Worm (Caenorhabditis elegans) whole organism, young adult: Measurements from ENCODE around the gene ZK616.5.

ENCODE experiments used
- B0019.2 ChIP-seq: fragments of 200-800 bp; sonication (Bioruptor generic); conservative IDR thresholded peaks from 2 replicates; pipeline ENCODE4 v1.3.6; 2022; ENCODE audit warnings: missing genetic modification reagents, missing genetic modification characterization, missing compliant biosample characterization
- B0035.1 ChIP-seq: sonication (generic microtip); optimal IDR thresholded peaks from 2 replicates; lab custom pipeline; 2016; ENCODE audit warnings: missing genetic modification characterization, mild to moderate bottlenecking, missing compliant biosample characterization, missing genotype, missing genetic modification reagents
- C06A6.2 ChIP-seq: fragments of 200-800 bp; sonication (Bioruptor generic); conservative IDR thresholded peaks from 2 replicates; pipeline ENCODE4 v1.3.6; 2022; ENCODE audit warnings: missing genetic modification characterization, missing compliant biosample characterization
- F10E7.11 ChIP-seq: sonication (generic microtip); optimal IDR thresholded peaks from 2 replicates; lab custom pipeline; 2017; ENCODE audit warnings: mild to moderate bottlenecking, missing genetic modification characterization, moderate library complexity, missing compliant biosample characterization
- F22D6.2 ChIP-seq: sonication (generic microtip); optimal IDR thresholded peaks from 2 replicates; lab custom pipeline; 2016; ENCODE audit warnings: mild to moderate bottlenecking, missing genetic modification characterization, missing compliant biosample characterization
- F37B4.10 ChIP-seq: fragments of 200-800 bp; sonication (Bioruptor generic); IDR thresholded peaks from 2 replicates; pipeline ENCODE4 v1.3.6; 2022; ENCODE audit warnings: missing genetic modification characterization, missing compliant biosample characterization
- F52B5.7 ChIP-seq: sonication (generic microtip); optimal IDR thresholded peaks from 2 replicates; lab custom pipeline; 2016; ENCODE audit warnings: mild to moderate bottlenecking, missing genetic modification characterization, missing compliant biosample characterization
- F57A8.1 ChIP-seq: fragments of 200-800 bp; sonication (Bioruptor generic); optimal IDR thresholded peaks from 2 replicates; lab custom pipeline; 2018; ENCODE audit warnings: mild to moderate bottlenecking, missing genetic modification characterization, moderate library complexity, missing compliant biosample characterization
- K11D2.4 ChIP-seq: fragments of 200-800 bp; sonication (Bioruptor generic); IDR thresholded peaks from 2 replicates; pipeline ENCODE4 v1.3.6; 2022; ENCODE audit warnings: missing genetic modification reagents, missing genetic modification characterization, missing compliant biosample characterization
- K12H6.12 ChIP-seq: fragments of 200-800 bp; sonication (Bioruptor generic); optimal IDR thresholded peaks from 2 replicates; lab custom pipeline; 2018; ENCODE audit warnings: mild to moderate bottlenecking, missing genetic modification characterization, missing compliant biosample characterization
- T26A5.8 ChIP-seq: sonication (generic microtip); optimal IDR thresholded peaks from 2 replicates; lab custom pipeline; 2016; ENCODE audit warnings: missing genetic modification characterization, missing compliant biosample characterization
- Y53F4B.3 ChIP-seq: fragments of 200-800 bp; sonication (Bioruptor generic); IDR thresholded peaks from 2 replicates; pipeline ENCODE4 v1.3.6; 2022; ENCODE audit warnings: missing genetic modification reagents, missing genetic modification characterization, missing compliant biosample characterization
- Y56A3A.18 ChIP-seq: fragments of 200-800 bp; sonication (Bioruptor generic); IDR thresholded peaks from 2 replicates; pipeline ENCODE4 v1.3.6; 2022; ENCODE audit warnings: missing genetic modification reagents, missing genetic modification characterization, missing compliant biosample characterization
- Y67H2A.10 ChIP-seq: fragments of 200-800 bp; sonication (Bioruptor generic); conservative IDR thresholded peaks from 2 replicates; pipeline ENCODE4 v1.3.6; 2022; ENCODE audit warnings: missing genetic modification reagents, missing genetic modification characterization, missing compliant biosample characterization
- ZK185.1 ChIP-seq: sonication (generic microtip); optimal IDR thresholded peaks from 2 replicates; lab custom pipeline; 2016; ENCODE audit warnings: mild to moderate bottlenecking, missing genetic modification characterization, missing compliant biosample characterization; ENCODE audit not compliant: poor library complexity, severe bottlenecking
- ama-1 ChIP-seq, 3 experiments: fragments of 150-350 bp in 1 of 3; sonication (generic microtip) in 2 of 3; optimal IDR thresholded peaks; 2 replicates each; lab custom pipeline; 2014 to 2018; ENCODE audit warnings: missing biosample characterization in 2 of 3, missing genetic modification characterization in 2 of 3, missing genetic modification reagents in 2 of 3
- aptf-2 ChIP-seq: fragments of 200-800 bp; sonication (Bioruptor generic); conservative IDR thresholded peaks from 2 replicates; pipeline ENCODE4 v1.3.6; 2022; ENCODE audit warnings: missing genetic modification reagents, missing genetic modification characterization, missing compliant biosample characterization
- bed-1 ChIP-seq: fragments of 200-800 bp; sonication (Bioruptor generic); IDR thresholded peaks from 2 replicates; pipeline ENCODE4 v1.3.6; 2022; ENCODE audit warnings: missing genetic modification reagents, missing genetic modification characterization, missing compliant biosample characterization
- cebp-2 ChIP-seq: fragments of 200-800 bp; sonication (Bioruptor generic); IDR thresholded peaks from 2 replicates; pipeline ENCODE4 v1.3.6; 2022; ENCODE audit warnings: missing genetic modification characterization, missing compliant biosample characterization
- ceh-40 ChIP-seq: fragments of 200-800 bp; sonication (Bioruptor generic); IDR thresholded peaks from 2 replicates; pipeline ENCODE4 v1.3.6; 2022; ENCODE audit warnings: missing genetic modification characterization, missing compliant biosample characterization
- ceh-79 ChIP-seq: sonication (generic microtip); optimal IDR thresholded peaks from 2 replicates; lab custom pipeline; 2017; ENCODE audit warnings: mild to moderate bottlenecking, missing genetic modification characterization, missing compliant biosample characterization
- ceh-91 ChIP-seq: fragments of 200-800 bp; sonication (Bioruptor generic); IDR thresholded peaks from 2 replicates; pipeline ENCODE4 v1.3.6; 2022; ENCODE audit warnings: missing genetic modification reagents, missing genetic modification characterization, missing compliant biosample characterization
- die-1 ChIP-seq: sonication (generic microtip); optimal IDR thresholded peaks from 2 replicates; lab custom pipeline; 2016; ENCODE audit warnings: missing genotype, mild to moderate bottlenecking, missing genetic modification characterization, missing compliant biosample characterization
- dpff-1 ChIP-seq: sonication (generic microtip); optimal IDR thresholded peaks from 2 replicates; lab custom pipeline; 2017; ENCODE audit warnings: mild to moderate bottlenecking, missing genetic modification characterization, missing compliant biosample characterization
- dpl-1 ChIP-seq: fragments of 150-350 bp; optimal IDR thresholded peaks from 2 replicates; lab custom pipeline; 2014; ENCODE audit warnings: missing biosample characterization, missing genetic modification reagents, missing genetic modification characterization
- ekl-4 ChIP-seq: fragments of 200-800 bp; sonication (Bioruptor generic); IDR thresholded peaks from 2 replicates; pipeline ENCODE4 v1.3.6; 2022; ENCODE audit warnings: missing genetic modification reagents, missing genetic modification characterization, missing compliant biosample characterization
- ets-4 ChIP-seq: fragments of 200-800 bp; sonication (Bioruptor generic); optimal IDR thresholded peaks from 2 replicates; lab custom pipeline; 2018; ENCODE audit warnings: mild to moderate bottlenecking, missing genetic modification characterization, missing compliant biosample characterization
- gei-17 ChIP-seq: fragments of 200-800 bp; sonication (Bioruptor generic); optimal IDR thresholded peaks from 2 replicates; lab custom pipeline; 2018; ENCODE audit warnings: mild to moderate bottlenecking, missing genetic modification characterization, missing compliant biosample characterization
- hlh-12 ChIP-seq: sonication (generic microtip); optimal IDR thresholded peaks from 2 replicates; lab custom pipeline; 2016; ENCODE audit warnings: missing genetic modification characterization, missing compliant biosample characterization
- hmg-1.2 ChIP-seq: fragments of 200-800 bp; sonication (Bioruptor generic); IDR thresholded peaks from 2 replicates; pipeline ENCODE4 v1.3.6; 2022; ENCODE audit warnings: missing genetic modification reagents, missing genetic modification characterization, missing compliant biosample characterization
- hsf-1 ChIP-seq: fragments of 200-800 bp; sonication (Bioruptor generic); IDR thresholded peaks from 2 replicates; pipeline ENCODE4 v1.3.6; 2022; ENCODE audit warnings: missing genetic modification reagents, missing genetic modification characterization, missing compliant biosample characterization
- lin-26 ChIP-seq: fragments of 200-800 bp; sonication (Bioruptor generic); IDR thresholded peaks from 2 replicates; pipeline ENCODE4 v1.3.6; 2022; ENCODE audit warnings: missing genetic modification reagents, missing genetic modification characterization, missing compliant biosample characterization
- lin-40 ChIP-seq: sonication (generic microtip); optimal IDR thresholded peaks from 2 replicates; lab custom pipeline; 2016; ENCODE audit warnings: missing genetic modification characterization, mild to moderate bottlenecking, missing compliant biosample characterization, missing genotype, missing genetic modification reagents
- lsl-1 ChIP-seq: fragments of 200-800 bp; sonication (Bioruptor generic); optimal IDR thresholded peaks from 2 replicates; lab custom pipeline; 2018; ENCODE audit warnings: mild to moderate bottlenecking, missing genetic modification characterization, moderate library complexity, missing compliant biosample characterization
- lsy-27 ChIP-seq: sonication (generic microtip); optimal IDR thresholded peaks from 2 replicates; lab custom pipeline; 2017; ENCODE audit warnings: missing genetic modification characterization, mild to moderate bottlenecking, missing compliant biosample characterization, antibody characterized with exemption, missing genotype, borderline replicate concordance; ENCODE audit not compliant: insufficient read depth
- madf-6 ChIP-seq: fragments of 200-800 bp; sonication (Bioruptor generic); IDR thresholded peaks from 2 replicates; pipeline ENCODE4 v1.3.6; 2022; ENCODE audit warnings: missing genetic modification reagents, missing genetic modification characterization, missing compliant biosample characterization
- mes-4 ChIP-seq: sonication (generic microtip); optimal IDR thresholded peaks from 2 replicates; lab custom pipeline; 2016; ENCODE audit warnings: missing genotype, missing genetic modification characterization, missing compliant biosample characterization
- nfya-1 ChIP-seq: sonication (generic microtip); optimal IDR thresholded peaks from 2 replicates; lab custom pipeline; 2017; ENCODE audit warnings: antibody characterized with exemption, missing compliant biosample characterization, missing genetic modification characterization, borderline replicate concordance; ENCODE audit not compliant: insufficient read depth
- nhr-120 ChIP-seq: fragments of 200-800 bp; sonication (Bioruptor generic); IDR thresholded peaks from 2 replicates; pipeline ENCODE4 v1.3.6; 2022; ENCODE audit warnings: missing genetic modification characterization, missing compliant biosample characterization
- nhr-179 ChIP-seq: sonication (generic microtip); optimal IDR thresholded peaks from 2 replicates; lab custom pipeline; 2016; ENCODE audit warnings: mild to moderate bottlenecking, missing genetic modification characterization, missing compliant biosample characterization
- rpc-1 ChIP-seq, 2 experiments: fragments of 150-350 bp in 1 of 2; sonication (generic microtip) in 1 of 2; optimal IDR thresholded peaks; 2 replicates each; lab custom pipeline; 2014 to 2018; ENCODE audit warnings: missing biosample characterization in 1 of 2, missing genetic modification characterization in 1 of 2, missing genetic modification reagents in 1 of 2, missing genotype in 1 of 2
- sdz-38 ChIP-seq: sonication (generic microtip); optimal IDR thresholded peaks from 2 replicates; lab custom pipeline; 2016; ENCODE audit warnings: missing genotype, missing genetic modification characterization, missing compliant biosample characterization
- snpc-3.4 ChIP-seq: sonication (generic microtip); optimal IDR thresholded peaks from 2 replicates; lab custom pipeline; 2017; ENCODE audit warnings: missing genetic modification characterization, mild to moderate bottlenecking, missing compliant biosample characterization, antibody characterized with exemption, moderate library complexity, missing genotype, missing genetic modification reagents
- snpc-4 ChIP-seq, 5 experiments: fragments of 150-350 bp in 1 of 5; sonication (generic microtip) in 4 of 5; optimal IDR thresholded peaks; 2 replicates each; lab custom pipeline; 2014 to 2018; ENCODE audit warnings: missing genetic modification characterization in 5 of 5, missing biosample characterization in 3 of 5, antibody characterized with exemption in 2 of 5, mild to moderate bottlenecking in 2 of 5, missing compliant biosample characterization in 2 of 5, missing genotype in 2 of 5, moderate library complexity in 2 of 5, missing genetic modification reagents in 1 of 5
- sptf-2 ChIP-seq: fragments of 200-800 bp; sonication (Bioruptor generic); optimal IDR thresholded peaks from 2 replicates; lab custom pipeline; 2018; ENCODE audit warnings: mild to moderate bottlenecking, missing genetic modification characterization, missing compliant biosample characterization
- xnd-1 ChIP-seq: sonication (generic microtip); optimal IDR thresholded peaks from 2 replicates; lab custom pipeline; 2016; ENCODE audit warnings: missing genotype, missing genetic modification reagents, missing genetic modification characterization, missing compliant biosample characterization
- ztf-18 ChIP-seq: sonication (generic microtip); optimal IDR thresholded peaks from 2 replicates; lab custom pipeline; 2016; ENCODE audit warnings: missing genotype, mild to moderate bottlenecking, missing genetic modification characterization, missing compliant biosample characterization
- ztf-28 ChIP-seq: fragments of 200-800 bp; sonication (Bioruptor generic); IDR thresholded peaks from 2 replicates; pipeline ENCODE4 v1.3.6; 2022; ENCODE audit warnings: missing genetic modification reagents, missing genetic modification characterization, missing compliant biosample characterization

ZK616.5 gene

ce11 chrIV:5344168-5344567 is 47.6 kb upstream of the ZK616.5 start:
- no peak for TF ChIP-seq K11D2.4
- TF ChIP-seq madf-6 = no peak
- no peak for TF ChIP-seq hsf-1 (GFP tag; lab: Robert Waterston, UW)
- no peak for TF ChIP-seq lsy-27 (tag; lab: Kevin White, UChicago)
- TF ChIP-seq hmg-1.2 = no peak; the same call in 1 of the 2 replicates
- no peak for TF ChIP-seq F10E7.11 (tag; lab: Kevin White, UChicago)
- TF ChIP-seq Y56A3A.18 (GFP tag; lab: Robert Waterston, UW) = no peak
- no peak for TF ChIP-seq ets-4 (GFP tag; lab: Kevin White, UChicago)
- TF ChIP-seq K12H6.12 = no peak
- peak; percentile 83 for TF ChIP-seq snpc-4 (GFP tag; optimal IDR thresholded peaks at IDR 0.05; lab: Kevin White, UChicago)
- peak; percentile 71 to 93 (median 90) for TF ChIP-seq snpc-4 (tag; optimal IDR thresholded peaks at IDR 0.05; lab: Kevin White, UChicago)
- TF ChIP-seq B0035.1 (tag; lab: Kevin White, UChicago) = no peak
- no peak for TF ChIP-seq xnd-1 (tag; lab: Kevin White, UChicago)
- TF ChIP-seq lin-26 (GFP tag; lab: Robert Waterston, UW) = no peak
- TF ChIP-seq hlh-12 (tag; lab: Kevin White, UChicago) = no peak
- TF ChIP-seq lsl-1 = no peak
- TF ChIP-seq C06A6.2 (GFP tag; lab: Robert Waterston, UW) = no peak
- peak; percentile 55 for TF ChIP-seq rpc-1 (optimal IDR thresholded peaks at IDR 0.05; lab: Kevin White, UChicago)
- peak; percentile 79 for TF ChIP-seq rpc-1 (tag; optimal IDR thresholded peaks at IDR 0.05; lab: Kevin White, UChicago)
- TF ChIP-seq F52B5.7 (tag; lab: Kevin White, UChicago) = no peak
- TF ChIP-seq ZK185.1 (tag; lab: Kevin White, UChicago) = no peak
- no peak for TF ChIP-seq ceh-40
- TF ChIP-seq ztf-18 (tag; lab: Kevin White, UChicago) = peak; percentile 30
- no peak for TF ChIP-seq F22D6.2 (tag; lab: Kevin White, UChicago)
- no peak for TF ChIP-seq nfya-1 (tag; lab: Kevin White, UChicago)
- TF ChIP-seq bed-1 = no peak
- no peak for TF ChIP-seq cebp-2 (GFP tag; lab: Robert Waterston, UW)
- peak; percentile 47 for TF ChIP-seq die-1 (tag; lab: Kevin White, UChicago)
- TF ChIP-seq ceh-79 (tag; lab: Kevin White, UChicago) = no peak
- no peak for TF ChIP-seq Y67H2A.10 (GFP tag; lab: Robert Waterston, UW)
- TF ChIP-seq sdz-38 (tag; lab: Kevin White, UChicago) = no peak
- no peak for TF ChIP-seq gei-17 (GFP tag; lab: Kevin White, UChicago)
- TF ChIP-seq ekl-4 (GFP tag; lab: Robert Waterston, UW) = no peak
- no peak for TF ChIP-seq snpc-3.4 (tag; lab: Kevin White, UChicago)
- TF ChIP-seq F57A8.1 (GFP tag; lab: Kevin White, UChicago) = no peak
- TF ChIP-seq ama-1 (optimal IDR thresholded peaks at IDR 0.05; lab: Kevin White, UChicago) = no peak
- TF ChIP-seq ama-1 (GFP tag; optimal IDR thresholded peaks at IDR 0.05; lab: Kevin White, UChicago) = no peak
- TF ChIP-seq T26A5.8 (tag; lab: Kevin White, UChicago) = no peak
- no peak for TF ChIP-seq nhr-120 (GFP tag; lab: Robert Waterston, UW)
- TF ChIP-seq ztf-28 (GFP tag; lab: Robert Waterston, UW) = no peak
- TF ChIP-seq nhr-179 (tag; lab: Kevin White, UChicago) = no peak
- TF ChIP-seq mes-4 (tag; lab: Kevin White, UChicago) = no peak
- no peak for TF ChIP-seq B0019.2
- no peak for TF ChIP-seq aptf-2 (GFP tag; lab: Robert Waterston, UW)
- TF ChIP-seq F37B4.10 = no peak
- TF ChIP-seq sptf-2 (GFP tag; lab: Kevin White, UChicago) = no peak
- no peak for TF ChIP-seq dpff-1
- no peak for TF ChIP-seq ceh-91 (GFP tag; lab: Robert Waterston, UW)
- TF ChIP-seq lin-40 (tag; lab: Kevin White, UChicago) = no peak
- TF ChIP-seq dpl-1 (GFP tag; lab: Kevin White, UChicago) = no peak
- no peak for TF ChIP-seq Y53F4B.3 (GFP tag; lab: Robert Waterston, UW)
